Worm (Caenorhabditis elegans) whole organism, L3 larva: Measurements from ENCODE around the gene srbc-8.
A peak's percentile ranks its signal among the peaks of the same experiment; 100 is the strongest.
"Not testable (repeated sequence)": the region's sequence is repeated elsewhere in the genome, so short reads cannot be mapped to it uniquely, and the experiment has no call there.

Experiments used
- ZK546.5 ChIP-seq: sonication (generic microtip); optimal IDR thresholded peaks from 2 replicates; lab custom pipeline; 2017; ENCODE audit warnings: missing biosample characterization, missing genetic modification characterization
- aly-2 ChIP-seq: fragments of 150-350 bp; optimal IDR thresholded peaks from 2 replicates; lab custom pipeline; 2014; ENCODE audit warnings: missing biosample characterization, missing genetic modification characterization
- ama-1 ChIP-seq: fragments of 150-350 bp; optimal IDR thresholded peaks from 2 replicates; lab custom pipeline; 2018
- ceh-16 ChIP-seq: sonication (generic microtip); optimal IDR thresholded peaks from 2 replicates; lab custom pipeline; 2017; ENCODE audit warnings: missing biosample characterization, missing genetic modification characterization
- ceh-28 ChIP-seq: fragments of 150-350 bp; optimal IDR thresholded peaks from 2 replicates; lab custom pipeline; 2014; ENCODE audit warnings: missing biosample characterization, missing genetic modification reagents, missing genetic modification characterization
- ceh-9 ChIP-seq: sonication (generic microtip); optimal IDR thresholded peaks from 2 replicates; lab custom pipeline; 2018; ENCODE audit warnings: missing biosample characterization, missing genetic modification characterization
- daf-12 ChIP-seq: fragments of 150-350 bp; optimal IDR thresholded peaks from 2 replicates; lab custom pipeline; 2014; ENCODE audit warnings: missing biosample characterization, missing genetic modification reagents, missing genetic modification characterization
- elt-2 ChIP-seq: sonication (generic microtip); optimal IDR thresholded peaks from 2 replicates; lab custom pipeline; 2016; ENCODE audit warnings: missing genetic modification reagents, mild to moderate bottlenecking, missing genetic modification characterization, missing compliant biosample characterization
- elt-3 ChIP-seq, 3 experiments: fragments of 150-350 bp in 1 of 3; sonication (generic microtip) in 2 of 3; optimal IDR thresholded peaks; 2 replicates in 2 of 3; 4 replicates in 1 of 3; lab custom pipeline; 2014 to 2017; ENCODE audit warnings: missing biosample characterization in 3 of 3, missing genetic modification characterization in 3 of 3
- eor-1 ChIP-seq, 2 experiments: fragments of 150-350 bp; optimal IDR thresholded peaks; 2 replicates each; lab custom pipeline; 2014 to 2018; ENCODE audit warnings: missing biosample characterization in 2 of 2, missing genetic modification characterization in 2 of 2
- fkh-10 ChIP-seq: sonication (generic microtip); optimal IDR thresholded peaks from 2 replicates; lab custom pipeline; 2017; ENCODE audit warnings: missing biosample characterization, missing genetic modification reagents, missing genetic modification characterization
- fos-1 ChIP-seq: fragments of 150-350 bp; optimal IDR thresholded peaks from 2 replicates; lab custom pipeline; 2014; ENCODE audit warnings: missing biosample characterization, missing genetic modification characterization
- hmg-11 ChIP-seq: sonication (generic microtip); optimal IDR thresholded peaks from 2 replicates; lab custom pipeline; 2016; ENCODE audit warnings: missing genetic modification characterization, missing compliant biosample characterization
- jun-1 ChIP-seq: fragments of 150-350 bp; optimal IDR thresholded peaks from 2 replicates; lab custom pipeline; 2014; ENCODE audit warnings: missing biosample characterization, missing genetic modification reagents, missing genetic modification characterization
- lin-15B ChIP-seq: fragments of 150-350 bp; optimal IDR thresholded peaks from 2 replicates; lab custom pipeline; 2014; ENCODE audit warnings: missing biosample characterization, missing genetic modification characterization
- lin-39 ChIP-seq: fragments of 150-350 bp; optimal IDR thresholded peaks from 2 replicates; lab custom pipeline; 2018; ENCODE audit warnings: missing biosample characterization, missing genetic modification reagents, missing genetic modification characterization
- nfya-1 ChIP-seq: sonication (generic microtip); optimal IDR thresholded peaks from 2 replicates; lab custom pipeline; 2017; ENCODE audit warnings: missing genetic modification characterization, mild to moderate bottlenecking, missing compliant biosample characterization, antibody characterized with exemption, moderate library complexity; ENCODE audit not compliant: insufficient read depth
- nhr-11 ChIP-seq: fragments of 150-350 bp; optimal IDR thresholded peaks from 2 replicates; lab custom pipeline; 2014; ENCODE audit warnings: missing biosample characterization, missing genetic modification characterization
- nhr-12 ChIP-seq: fragments of 150-350 bp; optimal IDR thresholded peaks from 2 replicates; lab custom pipeline; 2014; ENCODE audit warnings: missing biosample characterization, missing genetic modification characterization
- nhr-23 ChIP-seq: fragments of 150-350 bp; optimal IDR thresholded peaks from 2 replicates; lab custom pipeline; 2014; ENCODE audit warnings: missing biosample characterization, missing genetic modification reagents, missing genetic modification characterization
- nhr-237 ChIP-seq: fragments of 150-350 bp; optimal IDR thresholded peaks from 2 replicates; lab custom pipeline; 2014; ENCODE audit warnings: missing biosample characterization, missing genetic modification characterization
- nhr-28 ChIP-seq: fragments of 150-350 bp; optimal IDR thresholded peaks from 2 replicates; lab custom pipeline; 2014; ENCODE audit warnings: missing biosample characterization, missing genetic modification characterization
- nhr-43 ChIP-seq: sonication (generic microtip); optimal IDR thresholded peaks from 2 replicates; lab custom pipeline; 2016; ENCODE audit warnings: mild to moderate bottlenecking, missing genetic modification characterization, missing compliant biosample characterization; ENCODE audit not compliant: poor library complexity, severe bottlenecking
- nhr-67 ChIP-seq: fragments of 150-350 bp; optimal IDR thresholded peaks from 2 replicates; lab custom pipeline; 2014; ENCODE audit warnings: missing biosample characterization, missing genetic modification characterization
- nhr-76 ChIP-seq: fragments of 150-350 bp; sonication (generic microtip); optimal IDR thresholded peaks from 5 replicates; lab custom pipeline; 2014; ENCODE audit warnings: missing biosample characterization, missing genetic modification characterization
- pha-4 ChIP-seq: fragments of 150-350 bp; optimal IDR thresholded peaks from 2 replicates; lab custom pipeline; 2014; ENCODE audit warnings: missing biosample characterization, missing genetic modification reagents, missing genetic modification characterization
- sea-2 ChIP-seq: fragments of 150-350 bp; sonication (generic microtip); optimal IDR thresholded peaks from 4 replicates; lab custom pipeline; 2014; ENCODE audit warnings: missing biosample characterization, missing genetic modification reagents, missing genetic modification characterization
- skn-1 ChIP-seq: fragments of 150-350 bp; optimal IDR thresholded peaks from 2 replicates; lab custom pipeline; 2014; ENCODE audit warnings: missing biosample characterization, missing genetic modification characterization
- snpc-4 ChIP-seq: fragments of 150-350 bp; optimal IDR thresholded peaks from 2 replicates; lab custom pipeline; 2014; ENCODE audit warnings: missing biosample characterization, missing genetic modification characterization
- tbx-2 ChIP-seq: sonication (generic microtip); optimal IDR thresholded peaks from 2 replicates; lab custom pipeline; 2016; ENCODE audit warnings: mild to moderate bottlenecking, missing genetic modification characterization, missing compliant biosample characterization
- unc-39 ChIP-seq: sonication (generic microtip); optimal IDR thresholded peaks from 4 replicates; lab custom pipeline; 2017; ENCODE audit warnings: missing biosample characterization, missing genetic modification characterization
- unc-62 ChIP-seq: fragments of 150-350 bp; sonication (generic microtip); optimal IDR thresholded peaks from 4 replicates; lab custom pipeline; 2014; ENCODE audit warnings: missing biosample characterization, missing genetic modification reagents, missing genetic modification characterization
- zag-1 ChIP-seq: fragments of 150-350 bp; optimal IDR thresholded peaks from 2 replicates; lab custom pipeline; 2014; ENCODE audit warnings: missing biosample characterization, missing genetic modification characterization
- ztf-4 ChIP-seq: fragments of 150-350 bp; optimal IDR thresholded peaks from 2 replicates; lab custom pipeline; 2014; ENCODE audit warnings: missing biosample characterization, missing genetic modification characterization

Gene srbc-8

DNA sequence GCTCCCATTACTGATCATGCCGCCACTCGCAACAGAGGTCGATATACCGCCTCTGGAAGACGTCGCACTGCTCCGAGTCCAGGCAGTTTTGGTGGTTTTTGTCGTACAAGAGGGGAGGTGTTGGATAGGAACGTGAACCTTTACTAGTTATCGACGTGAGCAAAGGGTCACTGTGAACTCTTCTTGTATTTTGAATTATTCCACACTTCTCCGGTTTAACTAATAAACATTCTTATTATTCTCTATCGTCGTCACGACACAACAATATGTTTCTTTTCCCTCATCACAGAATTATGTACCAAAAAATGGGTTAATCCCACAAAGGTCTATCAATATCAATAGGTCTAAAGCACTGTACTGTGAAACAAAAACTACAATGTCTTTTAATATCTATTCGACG lies 26.6 kb upstream of the srbc-8 start, which contains the start of gene nhr-171:
Gene nhr-171, plus strand, starts transcription at position 301 of the 400 bp plus-strand sequence.
- not testable (repeated sequence) for TF ChIP-seq daf-12; ZK546.5 (tag; lab: Kevin White, UChicago); zag-1 (tag; lab: Kevin White, UChicago)

DNA sequence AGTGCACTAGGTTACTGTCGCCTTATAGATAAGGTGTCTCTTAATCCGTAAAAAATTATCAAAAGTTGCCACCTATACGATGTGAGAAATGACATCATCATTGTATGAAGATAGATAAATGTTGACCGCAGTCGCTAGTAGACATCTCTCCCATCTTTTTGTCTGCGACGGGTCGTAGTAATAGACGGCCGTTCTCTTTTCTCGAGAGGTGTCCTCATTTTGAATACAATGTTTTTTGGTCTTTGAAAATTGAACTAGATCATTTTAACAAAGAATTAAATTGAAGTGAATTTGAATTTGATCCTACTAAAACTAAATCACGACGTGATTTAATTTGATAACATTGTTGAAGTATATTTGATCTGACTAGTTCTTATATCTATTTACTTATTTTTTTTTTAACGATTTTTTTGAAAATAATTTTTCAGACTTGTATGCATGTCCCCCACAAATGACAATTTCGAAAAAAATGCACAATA lies 23.7 kb upstream of the srbc-8 start, which contains the start of the genes str-31 and nhr-172:
Gene str-31, minus strand, starts transcription at position 101 of the 479 bp plus-strand sequence.
Gene nhr-172, plus strand, starts transcription at position 429 of the 479 bp plus-strand sequence.
- TF ChIP-seq nhr-43 (tag; lab: Kevin White, UChicago) = no peak
- TF ChIP-seq nfya-1 (tag; lab: Kevin White, UChicago) = no peak
- TF ChIP-seq nhr-23 = peak; percentile 56

- peak; percentile 23 for TF ChIP-seq elt-2
- TF ChIP-seq nhr-43 (tag; lab: Kevin White, UChicago) = peak; percentile 25
- TF ChIP-seq tbx-2 (tag; lab: Kevin White, UChicago) = no peak
- TF ChIP-seq nhr-76 (tag; lab: Kevin White, UChicago) = no peak
- no peak for TF ChIP-seq ceh-28 (tag; lab: Kevin White, UChicago)
Measured at ce11 chrV:7506207-7506606, 21.3 kb upstream of the srbc-8 start.

DNA sequence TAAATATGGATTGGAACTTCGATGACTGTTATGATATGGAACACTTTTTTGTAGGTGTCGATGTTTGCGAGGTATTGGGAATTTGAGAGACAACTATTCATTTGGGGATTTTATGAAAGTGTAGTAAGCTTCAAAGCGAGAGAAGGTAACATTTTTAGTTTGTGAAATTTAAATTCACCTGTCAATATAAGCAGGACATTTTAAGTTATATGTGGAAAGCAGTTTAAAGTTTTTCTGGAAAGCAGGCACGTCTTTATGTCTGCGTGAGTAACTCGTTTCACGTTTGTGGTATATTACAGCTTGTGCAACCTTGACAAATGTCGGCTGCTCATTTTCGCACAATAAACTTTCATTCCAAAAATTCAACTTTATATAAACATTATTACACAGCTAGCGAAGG lies 19.4 kb upstream of the srbc-8 start, which contains the start of gene srh-229:
Gene srh-229, minus strand, starts transcription at position 101 of the 400 bp plus-strand sequence.
- TF ChIP-seq sea-2 (GFP tag; lab: Kevin White, UChicago) (no peak), nhr-67 (tag; lab: Kevin White, UChicago) (no peak), snpc-4 (tag; lab: Kevin White, UChicago) (no peak), ztf-4 (tag; lab: Kevin White, UChicago) (no peak), lin-15B (no peak), zag-1 (tag; lab: Kevin White, UChicago) (no peak), nhr-11 (tag; lab: Kevin White, UChicago) (no peak), pha-4 (no peak), fkh-10 (GFP tag; lab: Kevin White, UChicago) (no peak)

DNA sequence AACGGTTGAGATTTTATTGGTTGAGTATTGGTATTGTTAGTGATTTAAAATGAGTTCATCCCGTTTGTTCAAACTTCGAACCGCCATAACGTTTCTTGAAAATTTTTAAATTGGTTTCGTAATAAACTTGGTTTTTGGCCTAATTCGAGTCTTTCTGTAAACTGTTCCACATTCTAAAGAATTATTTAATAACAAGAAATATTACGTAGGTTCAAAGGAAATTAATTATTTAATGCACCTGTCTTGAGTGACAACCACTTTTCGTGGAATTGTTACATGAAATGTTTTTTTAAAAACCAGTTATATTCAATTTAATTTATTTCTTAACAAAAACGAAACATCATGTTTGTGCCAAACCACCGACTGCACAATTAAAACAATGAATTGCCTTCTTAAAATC lies 16.3 kb upstream of the srbc-8 start:
- TF ChIP-seq lin-39 (no peak), unc-62 (GFP tag; lab: Kevin White, UChicago) (no peak), nhr-76 (tag; lab: Kevin White, UChicago) (no peak), ceh-9 (tag; lab: Kevin White, UChicago) (no peak), fkh-10 (GFP tag; lab: Kevin White, UChicago) (no peak), nhr-12 (tag; lab: Kevin White, UChicago) (no peak), ceh-16 (no peak), zag-1 (tag; lab: Kevin White, UChicago) (no peak), eor-1 (tag; optimal IDR thresholded peaks at IDR 0.05; lab: Kevin White, UChicago) (no peak), nhr-237 (tag; lab: Kevin White, UChicago) (no peak), nhr-43 (tag; lab: Kevin White, UChicago) (no peak), elt-2 (no peak), ama-1 (lab: Kevin White, UChicago) (no peak), jun-1 (tag; lab: Kevin White, UChicago) (no peak), nfya-1 (tag; lab: Kevin White, UChicago) (no peak), ztf-4 (tag; lab: Kevin White, UChicago) (no peak), fos-1 (no peak), skn-1 (tag; lab: Kevin White, UChicago) (no peak)

ce11 chrV:7497440-7497839 lies 12.5 kb upstream of the srbc-8 start, which contains the start of gene srh-79:
Gene srh-79, plus strand, starts transcription at chrV:7497740.
- TF ChIP-seq tbx-2 (tag; lab: Kevin White, UChicago) (no peak), hmg-11 (tag; lab: Kevin White, UChicago) (no peak), elt-3 (tag; optimal IDR thresholded peaks at IDR 0.05; lab: Kevin White, UChicago) (no peak), fkh-10 (GFP tag; lab: Kevin White, UChicago) (no peak), nhr-43 (tag; lab: Kevin White, UChicago) (no peak), unc-39 (no peak), nhr-28 (tag; lab: Kevin White, UChicago) (no peak), nhr-67 (tag; lab: Kevin White, UChicago) (no peak), ceh-9 (tag; lab: Kevin White, UChicago) (no peak), sea-2 (GFP tag; lab: Kevin White, UChicago) (no peak), aly-2 (no peak)
